Fruit fly (Drosophila melanogaster) whole organism, embryonic: Measurements from ENCODE around the gene CG43292.

ENCODE experiments used
- Abd-B ChIP-seq: fragments of 200-800 bp; sonication (Bioruptor generic); optimal IDR thresholded peaks from 2 replicates; lab custom pipeline; 2018; ENCODE audit warnings: missing biosample characterization, mild to moderate bottlenecking, missing genetic modification characterization, moderate library complexity
- CG10147 ChIP-seq: fragments of 200-800 bp; sonication (Bioruptor generic); optimal IDR thresholded peaks from 2 replicates; lab custom pipeline; 2019; ENCODE audit warnings: missing biosample characterization, mild to moderate bottlenecking, missing genetic modification characterization, moderate library complexity
- CG10431 ChIP-seq: fragments of 200-800 bp; sonication (Bioruptor generic); optimal IDR thresholded peaks from 3 replicates; lab custom pipeline; 2018; ENCODE audit warnings: missing biosample characterization, mild to moderate bottlenecking, missing genetic modification characterization
- CG10959 ChIP-seq: fragments of 200-800 bp; sonication (Bioruptor generic); IDR thresholded peaks from 2 replicates; pipeline ENCODE4 v1.3.6; 2022; ENCODE audit warnings: missing biosample characterization, missing genetic modification characterization
- CG12219 ChIP-seq: fragments of 200-800 bp; sonication (Bioruptor generic); optimal IDR thresholded peaks from 3 replicates; lab custom pipeline; 2018; ENCODE audit warnings: missing biosample characterization, mild to moderate bottlenecking, missing genetic modification characterization
- CG12659 ChIP-seq: fragments of 200-800 bp; sonication (Bioruptor generic); optimal IDR thresholded peaks from 3 replicates; lab custom pipeline; 2017; ENCODE audit warnings: mild to moderate bottlenecking, missing biosample characterization, missing genetic modification reagents, missing genetic modification characterization
- CG13296 ChIP-seq: fragments of 200-800 bp; sonication (Bioruptor generic); optimal IDR thresholded peaks from 3 replicates; lab custom pipeline; 2018; ENCODE audit warnings: missing biosample characterization, mild to moderate bottlenecking, missing genetic modification characterization
- CG13775 ChIP-seq: fragments of 200-800 bp; sonication (Bioruptor generic); optimal IDR thresholded peaks from 3 replicates; lab custom pipeline; 2017; ENCODE audit warnings: missing biosample characterization, mild to moderate bottlenecking, missing genetic modification characterization
- CG14441 ChIP-seq: fragments of 200-800 bp; sonication (Bioruptor generic); IDR thresholded peaks from 2 replicates; pipeline ENCODE4 v1.3.6; 2022; ENCODE audit warnings: missing biosample characterization, missing genetic modification characterization
- CG14667 ChIP-seq: fragments of 200-800 bp; sonication (Bioruptor generic); IDR thresholded peaks from 2 replicates; pipeline ENCODE4 v1.3.6; 2022; ENCODE audit warnings: missing biosample characterization, missing genetic modification characterization
- CG1529 ChIP-seq: fragments of 200-800 bp; sonication (Bioruptor generic); optimal IDR thresholded peaks from 3 replicates; lab custom pipeline; 2018; ENCODE audit warnings: missing biosample characterization, missing genetic modification characterization
- CG15479 ChIP-seq: fragments of 200-800 bp; sonication (Bioruptor generic); optimal IDR thresholded peaks from 3 replicates; lab custom pipeline; 2019; ENCODE audit warnings: missing biosample characterization, mild to moderate bottlenecking, missing genetic modification characterization, moderate library complexity
- CG15514 ChIP-seq: fragments of 200-800 bp; sonication (Bioruptor generic); optimal IDR thresholded peaks from 3 replicates; lab custom pipeline; 2017; ENCODE audit warnings: missing biosample characterization, missing genetic modification characterization, mild to moderate bottlenecking, moderate library complexity, missing genetic modification reagents
- CG17186 ChIP-seq: fragments of 200-800 bp; sonication (Bioruptor generic); optimal IDR thresholded peaks from 3 replicates; lab custom pipeline; 2017; ENCODE audit warnings: missing biosample characterization, missing genetic modification reagents, missing genetic modification characterization
- CG18764 ChIP-seq: fragments of 200-800 bp; sonication (Bioruptor generic); optimal IDR thresholded peaks from 3 replicates; lab custom pipeline; 2016; ENCODE audit warnings: missing biosample characterization, missing genetic modification characterization
- CG32772 ChIP-seq: fragments of 200-800 bp; sonication (Bioruptor generic); IDR thresholded peaks from 2 replicates; pipeline ENCODE4 v1.3.6; 2022; ENCODE audit warnings: missing biosample characterization, missing genetic modification characterization
- CG6654 ChIP-seq: fragments of 200-800 bp; sonication (Bioruptor generic); optimal IDR thresholded peaks from 2 replicates; lab custom pipeline; 2017; ENCODE audit warnings: missing biosample characterization, mild to moderate bottlenecking, missing genetic modification characterization
- CG7987 ChIP-seq: fragments of 200-800 bp; sonication (Bioruptor generic); optimal IDR thresholded peaks from 2 replicates; lab custom pipeline; 2018; ENCODE audit warnings: missing biosample characterization, mild to moderate bottlenecking, missing genetic modification characterization, moderate library complexity
- CG8388 ChIP-seq: fragments of 200-800 bp; sonication (Bioruptor generic); optimal IDR thresholded peaks from 2 replicates; lab custom pipeline; 2019; ENCODE audit warnings: missing biosample characterization, mild to moderate bottlenecking, missing genetic modification characterization, moderate library complexity
- CG9609 ChIP-seq: fragments of 200-800 bp; sonication (Bioruptor generic); optimal IDR thresholded peaks from 3 replicates; lab custom pipeline; 2016; ENCODE audit warnings: missing biosample characterization, missing genetic modification characterization
- CG9727 ChIP-seq: fragments of 200-800 bp; sonication (Bioruptor generic); optimal IDR thresholded peaks from 3 replicates; lab custom pipeline; 2017; ENCODE audit warnings: missing biosample characterization, mild to moderate bottlenecking, missing genetic modification characterization
- ERR ChIP-seq: fragments of 200-800 bp; sonication (Bioruptor generic); optimal IDR thresholded peaks from 2 replicates; lab custom pipeline; 2016; ENCODE audit warnings: missing biosample characterization, missing genetic modification characterization
- H15 ChIP-seq: fragments of 200-800 bp; sonication (Bioruptor generic); IDR thresholded peaks from 3 replicates; pipeline ENCODE4 v1.3.6; 2022; ENCODE audit warnings: missing biosample characterization, missing genetic modification characterization
- HHEX ChIP-seq: fragments of 200-800 bp; sonication (Bioruptor generic); optimal IDR thresholded peaks from 3 replicates; lab custom pipeline; 2017; ENCODE audit warnings: missing biosample characterization, mild to moderate bottlenecking, missing genetic modification characterization, missing genetic modification reagents
- HLH3B ChIP-seq: fragments of 200-800 bp; sonication (Bioruptor generic); IDR thresholded peaks from 2 replicates; pipeline ENCODE4 v1.3.6; 2022; ENCODE audit warnings: missing biosample characterization, missing genetic modification characterization
- Lpt ChIP-seq: fragments of >200 bp; optimal IDR thresholded peaks from 2 replicates; lab custom pipeline; 2018; ENCODE audit warnings: missing biosample characterization, missing genetic modification characterization
- Myb ChIP-seq: fragments of 200-800 bp; sonication (Bioruptor generic); optimal IDR thresholded peaks from 2 replicates; lab custom pipeline; 2016; ENCODE audit warnings: missing biosample characterization, missing genetic modification characterization
- Scr ChIP-seq: fragments of 200-800 bp; sonication (Bioruptor generic); IDR thresholded peaks from 2 replicates; pipeline ENCODE4 v1.3.6; 2022; ENCODE audit warnings: missing biosample characterization, missing genetic modification characterization; ENCODE audit not compliant: partially characterized antibody
- Trl ChIP-seq, 3 experiments: fragments of >200 bp in 2 of 3; fragments of 200-800 bp in 1 of 3; sonication (Bioruptor generic) in 1 of 3; optimal IDR thresholded peaks; 2 replicates in 1 of 3; 3 replicates in 2 of 3; lab custom pipeline; 2016 to 2017; ENCODE audit warnings: missing biosample characterization in 1 of 3, missing genetic modification characterization in 1 of 3
- chinmo ChIP-seq: fragments of 200-800 bp; sonication (Bioruptor generic); IDR thresholded peaks from 4 replicates; pipeline ENCODE4 v1.3.6; 2022; ENCODE audit warnings: missing biosample characterization, missing genetic modification characterization; ENCODE audit not compliant: partially characterized antibody
- chm ChIP-seq: fragments of 200-800 bp; sonication (Bioruptor generic); IDR thresholded peaks from 2 replicates; pipeline ENCODE4 v1.3.6; 2022; ENCODE audit warnings: missing biosample characterization, missing genetic modification characterization
- dan ChIP-seq: fragments of 200-800 bp; sonication (Bioruptor generic); IDR thresholded peaks from 2 replicates; pipeline ENCODE4 v1.3.6; 2022; ENCODE audit warnings: missing biosample characterization, missing genetic modification characterization
- dmrt99B ChIP-seq: fragments of 200-800 bp; sonication (Bioruptor generic); optimal IDR thresholded peaks from 2 replicates; lab custom pipeline; 2018; ENCODE audit warnings: missing biosample characterization, mild to moderate bottlenecking, missing genetic modification characterization, moderate library complexity
- ems ChIP-seq: fragments of 200-800 bp; sonication (Bioruptor generic); optimal IDR thresholded peaks from 3 replicates; lab custom pipeline; 2016; ENCODE audit warnings: missing biosample characterization, missing genetic modification characterization
- esg ChIP-seq: fragments of 200-800 bp; sonication (Bioruptor generic); conservative IDR thresholded peaks from 2 replicates; pipeline ENCODE4 v1.3.6; 2022; ENCODE audit warnings: missing biosample characterization, missing genetic modification characterization
- ftz-f1 ChIP-seq: fragments of 200-800 bp; sonication (Bioruptor generic); optimal IDR thresholded peaks from 2 replicates; lab custom pipeline; 2016; ENCODE audit warnings: missing biosample characterization, missing genetic modification characterization
- grn ChIP-seq: fragments of 200-800 bp; sonication (Bioruptor generic); optimal IDR thresholded peaks from 3 replicates; lab custom pipeline; 2017; ENCODE audit warnings: missing biosample characterization, missing genetic modification characterization
- lab ChIP-seq: fragments of 200-800 bp; sonication (Bioruptor generic); optimal IDR thresholded peaks from 3 replicates; lab custom pipeline; 2017; ENCODE audit warnings: missing biosample characterization, missing genetic modification characterization, mild to moderate bottlenecking, moderate library complexity, missing genetic modification reagents
- peb ChIP-seq: fragments of 200-800 bp; sonication (Bioruptor generic); IDR thresholded peaks from 2 replicates; pipeline ENCODE4 v1.3.6; 2022; ENCODE audit warnings: missing biosample characterization, missing genetic modification characterization
- phol ChIP-seq: fragments of 200-800 bp; sonication (Bioruptor generic); optimal IDR thresholded peaks from 3 replicates; lab custom pipeline; 2018; ENCODE audit warnings: missing biosample characterization, mild to moderate bottlenecking, missing genetic modification characterization, moderate library complexity
- salm ChIP-seq: fragments of 200-800 bp; sonication (Bioruptor generic); optimal IDR thresholded peaks from 2 replicates; lab custom pipeline; 2018; ENCODE audit warnings: missing biosample characterization, mild to moderate bottlenecking, missing genetic modification characterization
- sens ChIP-seq: fragments of 200-800 bp; sonication (Bioruptor generic); peaks from one replicate; lab custom pipeline; 2016; ENCODE audit warnings: missing biosample characterization, missing genetic modification characterization
- sim ChIP-seq: fragments of 200-800 bp; sonication (Bioruptor generic); IDR thresholded peaks from 2 replicates; pipeline ENCODE4 v1.3.6; 2022; ENCODE audit warnings: missing biosample characterization, missing genetic modification characterization
- ssp ChIP-seq: fragments of 200-800 bp; sonication (Bioruptor generic); IDR thresholded peaks from 2 replicates; pipeline ENCODE4 v1.3.6; 2022; ENCODE audit warnings: missing biosample characterization, missing genetic modification characterization
- tgo ChIP-seq: fragments of 200-800 bp; sonication (Bioruptor generic); IDR thresholded peaks from 3 replicates; pipeline ENCODE4 v1.3.6; 2022; ENCODE audit warnings: missing biosample characterization, missing genetic modification characterization
- trh ChIP-seq: fragments of 200-800 bp; sonication (Bioruptor generic); optimal IDR thresholded peaks from 2 replicates; lab custom pipeline; 2016; ENCODE audit warnings: missing biosample characterization, missing genetic modification characterization
- unpg ChIP-seq: fragments of 200-800 bp; sonication (Bioruptor generic); optimal IDR thresholded peaks from 3 replicates; lab custom pipeline; 2018; ENCODE audit warnings: missing biosample characterization, mild to moderate bottlenecking, missing genetic modification characterization, moderate library complexity
- usp ChIP-seq: fragments of >200 bp; optimal IDR thresholded peaks from 2 replicates; lab custom pipeline; 2017; ENCODE audit warnings: missing biosample characterization, missing genetic modification characterization

CG43292 gene

DNA sequence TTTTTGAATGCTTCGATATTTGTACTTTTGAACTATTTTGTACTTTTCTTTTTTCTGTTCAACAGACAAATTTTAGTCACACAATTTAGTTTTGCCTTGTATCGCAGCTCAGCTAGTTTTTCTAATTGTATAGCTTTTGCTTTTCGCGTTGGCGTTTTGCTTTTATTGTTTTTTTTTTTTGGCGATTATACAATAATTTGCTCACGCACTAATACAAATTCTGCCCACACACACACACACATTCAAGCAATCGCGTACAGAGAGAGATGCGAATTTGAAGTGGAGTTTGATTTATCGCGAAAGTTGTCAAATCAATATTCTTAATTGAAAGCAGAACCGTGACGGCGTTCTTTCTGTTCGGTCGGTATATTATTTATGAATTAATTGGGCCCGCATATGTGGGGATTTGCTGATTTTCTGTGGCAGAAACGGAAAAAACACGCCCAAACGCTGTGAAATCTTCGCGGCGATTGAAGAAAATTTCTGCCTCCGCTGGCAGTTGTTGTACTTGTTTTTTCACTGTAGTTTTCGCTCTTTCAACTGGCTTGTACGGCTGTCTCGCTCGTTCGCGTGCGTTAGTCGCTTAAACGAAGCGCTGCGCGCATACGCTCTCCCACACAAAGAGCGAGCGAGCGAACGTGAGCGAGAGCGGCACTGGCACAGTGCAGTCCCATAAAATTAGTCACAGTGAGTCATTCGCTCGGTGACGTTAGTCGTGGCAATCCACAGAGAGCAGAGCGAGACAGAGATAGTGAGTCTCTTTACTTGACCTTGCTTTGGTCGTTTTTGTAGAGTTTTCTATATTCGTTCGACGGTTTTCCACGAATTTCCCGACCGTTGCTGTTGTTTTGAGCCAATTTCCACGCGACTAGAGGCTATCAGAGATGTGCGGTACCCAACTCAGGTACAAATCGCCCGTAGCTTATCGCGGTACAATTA is 40.4 kb upstream of the CG43292 start, which contains the start of gene Rac2 (continued):
- TF ChIP-seq CG32772 (GFP tag; lab: Robert Waterston, UW), result peak; percentile 39; the same call in 1 of the 2 replicates
- TF ChIP-seq esg (GFP tag; lab: Robert Waterston, UW), result no peak
- TF ChIP-seq CG13775 (GFP tag; lab: Kevin White, UChicago), result no peak
- no peak for TF ChIP-seq tgo (GFP tag; lab: Robert Waterston, UW)
- TF ChIP-seq sim, result peak; percentile 44; the same call in 1 of the 2 replicates
- TF ChIP-seq dmrt99B, result peak; percentile 5
- no peak for TF ChIP-seq Lpt (GFP tag; lab: Kevin White, UChicago)
- peak; percentile 46 for TF ChIP-seq ERR (GFP tag; lab: Kevin White, UChicago)
- no peak for TF ChIP-seq ssp (GFP tag; lab: Robert Waterston, UW)
- no peak for TF ChIP-seq CG10431 (GFP tag; lab: Kevin White, UChicago)
- peak; percentile 5 for TF ChIP-seq CG9727 (GFP tag; lab: Kevin White, UChicago)
- peak; percentile 75 for TF ChIP-seq CG7987 (GFP tag; lab: Kevin White, UChicago)
- TF ChIP-seq CG14667 (GFP tag; lab: Robert Waterston, UW), result no peak
- TF ChIP-seq ftz-f1 (GFP tag; lab: Kevin White, UChicago), result peak; percentile 98
- TF ChIP-seq phol (tag; lab: Kevin White, UChicago), result no peak
- peak; percentile 86 for TF ChIP-seq sens
- TF ChIP-seq CG12659 (GFP tag; lab: Kevin White, UChicago), result peak; percentile 7
- TF ChIP-seq dan (GFP tag; lab: Robert Waterston, UW), result no peak
- TF ChIP-seq Trl (optimal IDR thresholded peaks at IDR 0.05; lab: Kevin White, UChicago), result peak; percentile 95
- peak; percentile 77 for TF ChIP-seq Trl (GFP tag; optimal IDR thresholded peaks at IDR 0.05; lab: Kevin White, UChicago)
- peak; percentile 49 for TF ChIP-seq lab
- 0 out of 2 replicates have a peak, but pooled peaks have one; percentile 9 for TF ChIP-seq CG14441
- peak; percentile 34 for TF ChIP-seq CG15479
- TF ChIP-seq CG10959 (GFP tag; lab: Robert Waterston, UW), result no peak
- TF ChIP-seq CG15514 (GFP tag; lab: Kevin White, UChicago), result peak; percentile 42
- no peak for TF ChIP-seq usp (GFP tag; lab: Kevin White, UChicago)
- no peak for TF ChIP-seq Myb (GFP tag; lab: Kevin White, UChicago)
- no peak for TF ChIP-seq trh (GFP tag; lab: Kevin White, UChicago)
- TF ChIP-seq CG1529, result no peak
- peak; percentile 7 for TF ChIP-seq salm (tag; lab: Kevin White, UChicago)
- TF ChIP-seq HLH3B (GFP tag; lab: Robert Waterston, UW), result no peak
- peak; percentile 86; the same call in 2 of the 4 replicates for TF ChIP-seq chinmo
- no peak for TF ChIP-seq ems
- no peak for TF ChIP-seq CG17186 (GFP tag; lab: Kevin White, UChicago)
- TF ChIP-seq chm, result peak; percentile 49
- TF ChIP-seq CG6654, result no peak
- TF ChIP-seq CG18764 (GFP tag; lab: Kevin White, UChicago), result no peak
- no peak for TF ChIP-seq CG10147 (GFP tag; lab: Kevin White, UChicago)
- no peak for TF ChIP-seq peb (GFP tag; lab: Robert Waterston, UW)
- no peak for TF ChIP-seq HHEX (GFP tag; lab: Kevin White, UChicago)
- no peak for TF ChIP-seq CG8388 (GFP tag; lab: Kevin White, UChicago)
- no peak for TF ChIP-seq unpg (GFP tag; lab: Kevin White, UChicago)
- peak; percentile 31 for TF ChIP-seq CG13296 (GFP tag; lab: Kevin White, UChicago)
- peak; percentile 51 for TF ChIP-seq Scr (GFP tag; lab: Robert Waterston, UW)
- TF ChIP-seq CG9609 (GFP tag; lab: Kevin White, UChicago), result no peak
- no peak for TF ChIP-seq CG12219 (GFP tag; lab: Kevin White, UChicago)
- TF ChIP-seq grn (GFP tag; lab: Kevin White, UChicago), result no peak
- no peak for TF ChIP-seq Abd-B (GFP tag; lab: Kevin White, UChicago)
- no peak for TF ChIP-seq H15 (GFP tag; lab: Robert Waterston, UW)
